Fruit fly (Drosophila melanogaster) S2 (cell line): Measurements from ENCODE around the gene Sox100B.

Experiments
- CG8478 ChIP-seq: fragments of >200 bp; optimal IDR thresholded peaks from 2 replicates; lab custom pipeline; 2018
- CTCF ChIP-seq, 2 experiments: fragments of >200 bp; optimal IDR thresholded peaks; 2 replicates each; lab custom pipeline; 2018

- TF ChIP-seq CG8478 (no peak), CTCF (optimal IDR thresholded peaks at IDR 0.05; lab: Kevin White, UChicago) (no peak)
Observed at dm6 chr3R:31016715-31017114, 48.3 kb upstream of the Sox100B start, which contains the start of gene 5-HT7.
